Worm (Caenorhabditis elegans): ENCODE data around the gene M106.2.

ce11 chrII:10888979-10889378, 39.2 kb upstream of the M106.2 start, which contains the start of gene ptr-8:
- no peak for TF ChIP-seq F23B12.7 (tag; optimal IDR thresholded peaks at IDR 0.05; ENCODE audit: insufficient read depth)
- TF ChIP-seq hsf-1 (GFP tag; IDR thresholded peaks at IDR 0.05): no peak
- no peak for TF ChIP-seq pbrm-1 (GFP tag; IDR thresholded peaks at IDR 0.05)
- TF ChIP-seq lsl-1 (GFP tag; optimal IDR thresholded peaks at IDR 0.05): no peak
- no peak for TF ChIP-seq lin-35 (GFP tag; optimal IDR thresholded peaks at IDR 0.05)
- no peak for TF ChIP-seq F22D6.2 (tag; optimal IDR thresholded peaks at IDR 0.05)
- TF ChIP-seq egl-44 (GFP tag; IDR thresholded peaks at IDR 0.05): no peak

Measured in whole organism, young adult.